Worm (Caenorhabditis elegans): Measurements from ENCODE around the gene Y6E2A.10.

Gene Y6E2A.10

DNA sequence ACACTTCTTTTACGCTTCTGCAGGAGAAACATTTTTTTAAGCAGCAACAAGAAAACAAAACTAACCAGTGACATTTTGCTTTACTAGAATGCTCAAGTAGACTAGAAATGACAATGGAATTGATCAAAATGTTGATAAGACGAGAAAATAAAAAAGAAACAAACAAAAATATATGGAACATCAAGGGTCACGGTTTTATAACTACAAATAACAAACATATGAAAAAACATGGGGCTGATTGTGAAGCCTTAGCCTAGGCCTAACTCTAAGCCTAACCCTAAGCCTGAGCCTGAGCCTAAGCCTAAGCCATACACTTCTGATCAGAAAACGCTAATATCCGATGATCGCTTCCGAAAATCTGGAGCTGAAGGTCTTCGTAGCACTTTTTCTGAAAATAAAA lies at the start of gene Y6E2A.10:
Y6E2A.10 (minus strand) TSS at position 101 of the 400 bp plus-strand sequence.
- TF ChIP-seq mab-5 (tag; optimal IDR thresholded peaks at IDR 0.05), result no peak
- no peak for TF ChIP-seq nhr-28 (tag; optimal IDR thresholded peaks at IDR 0.05)
- TF ChIP-seq pha-4 (tag; optimal IDR thresholded peaks at IDR 0.05), result no peak
- no peak for TF ChIP-seq mep-1 (tag; optimal IDR thresholded peaks at IDR 0.05)

DNA sequence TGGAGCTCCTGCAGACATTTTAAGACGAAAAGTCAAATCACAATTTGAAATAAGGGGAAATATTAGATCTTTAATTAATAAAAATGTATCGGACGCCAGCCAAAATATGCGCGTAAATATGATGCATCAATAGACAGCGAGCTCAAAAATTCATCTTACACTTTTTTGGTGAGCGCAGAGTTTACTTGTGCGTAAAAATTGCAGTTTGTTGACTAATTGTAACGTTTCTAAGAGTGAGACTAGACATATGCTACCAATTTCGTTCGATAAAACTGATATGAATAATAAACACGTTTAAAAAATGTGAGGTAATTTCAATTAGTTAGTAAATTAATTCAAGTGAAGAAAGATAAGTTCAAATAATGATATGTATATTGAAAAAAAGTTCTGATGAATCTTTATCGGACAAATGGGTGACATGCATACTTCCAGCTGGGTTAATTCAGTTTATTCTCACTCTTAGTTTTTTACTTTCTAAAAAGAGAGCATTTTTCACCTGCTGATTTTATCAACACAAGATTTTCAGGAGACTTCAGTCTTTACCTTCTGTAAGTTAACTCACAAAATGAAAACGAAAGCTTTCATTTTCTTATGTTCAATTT lies 48.9 kb upstream of the Y6E2A.10 start, which contains the start of the genes nhr-285 and irld-52:
nhr-285 (minus strand) TSS at position 101 of the 602 bp plus-strand sequence.
irld-52 (plus strand) TSS at position 552 of the 602 bp plus-strand sequence.
- TF ChIP-seq nhr-12 (tag; optimal IDR thresholded peaks at IDR 0.05) (no peak), lsy-2 (tag; optimal IDR thresholded peaks at IDR 0.05) (no peak), nhr-237 (tag; optimal IDR thresholded peaks at IDR 0.05) (no peak), elt-1 (tag; optimal IDR thresholded peaks at IDR 0.05; ENCODE audit: borderline replicate concordance, insufficient read depth) (no peak), elt-3 (tag; optimal IDR thresholded peaks at IDR 0.05) (no peak), lin-32 (GFP tag; optimal IDR thresholded peaks at IDR 0.05) (no peak), zip-8 (tag; optimal IDR thresholded peaks at IDR 0.05) (no peak), lin-13 (tag; optimal IDR thresholded peaks at IDR 0.05) (no peak), cnd-1 (tag; optimal IDR thresholded peaks at IDR 0.05) (no peak), drap-1 (GFP tag; optimal IDR thresholded peaks at IDR 0.05) (no peak), ztf-11 (tag; optimal IDR thresholded peaks at IDR 0.05) (no peak), ceh-43 (GFP tag; optimal IDR thresholded peaks at IDR 0.05) (no peak), sptf-1 (tag; optimal IDR thresholded peaks at IDR 0.05) (no peak)

- TF ChIP-seq hlh-1 (tag; optimal IDR thresholded peaks at IDR 0.05), result no peak
- TF ChIP-seq M03D4.4 (tag; optimal IDR thresholded peaks at IDR 0.05), result no peak
- no peak for TF ChIP-seq drap-1 (GFP tag; optimal IDR thresholded peaks at IDR 0.05)
- no peak for TF ChIP-seq ceh-43 (GFP tag; optimal IDR thresholded peaks at IDR 0.05)
- no peak for TF ChIP-seq unc-120 (tag; optimal IDR thresholded peaks at IDR 0.05; ENCODE audit: poor library complexity, severe bottlenecking)
- TF ChIP-seq unc-62 (GFP tag; optimal IDR thresholded peaks at IDR 0.05), result no peak
- TF ChIP-seq flh-1 (GFP tag; optimal IDR thresholded peaks at IDR 0.05), result no peak
- TF ChIP-seq mep-1 (tag; optimal IDR thresholded peaks at IDR 0.05), result no peak
- TF ChIP-seq sem-2 (GFP tag; optimal IDR thresholded peaks at IDR 0.05), result no peak
- no peak for TF ChIP-seq pha-4 (tag; optimal IDR thresholded peaks at IDR 0.05)
- no peak for TF ChIP-seq nhr-237 (tag; optimal IDR thresholded peaks at IDR 0.05)
- no peak for TF ChIP-seq tbx-8 (GFP tag; optimal IDR thresholded peaks at IDR 0.05)
- TF ChIP-seq sptf-1 (tag; optimal IDR thresholded peaks at IDR 0.05), result no peak
- no peak for TF ChIP-seq lin-32 (GFP tag; optimal IDR thresholded peaks at IDR 0.05)
- TF ChIP-seq bed-3 (GFP tag; optimal IDR thresholded peaks at IDR 0.05), result no peak
- TF ChIP-seq lin-13 (tag; optimal IDR thresholded peaks at IDR 0.05), result no peak
- no peak for TF ChIP-seq blmp-1 (tag; optimal IDR thresholded peaks at IDR 0.05)
- TF ChIP-seq ceh-39 (tag; optimal IDR thresholded peaks at IDR 0.05), result no peak
Observed at ce11 chrV:15776651-15777050, 46.3 kb upstream of the Y6E2A.10 start, which contains the start of gene nhr-283. Gene nhr-283 (minus strand): TSS chrV:15776751.

ce11 chrV:15773941-15774340 lies 43.6 kb upstream of the Y6E2A.10 start:
- no peak for TF ChIP-seq elt-1 (tag; optimal IDR thresholded peaks at IDR 0.05; ENCODE audit: borderline replicate concordance, insufficient read depth)
- no peak for TF ChIP-seq sem-2 (GFP tag; optimal IDR thresholded peaks at IDR 0.05)

DNA sequence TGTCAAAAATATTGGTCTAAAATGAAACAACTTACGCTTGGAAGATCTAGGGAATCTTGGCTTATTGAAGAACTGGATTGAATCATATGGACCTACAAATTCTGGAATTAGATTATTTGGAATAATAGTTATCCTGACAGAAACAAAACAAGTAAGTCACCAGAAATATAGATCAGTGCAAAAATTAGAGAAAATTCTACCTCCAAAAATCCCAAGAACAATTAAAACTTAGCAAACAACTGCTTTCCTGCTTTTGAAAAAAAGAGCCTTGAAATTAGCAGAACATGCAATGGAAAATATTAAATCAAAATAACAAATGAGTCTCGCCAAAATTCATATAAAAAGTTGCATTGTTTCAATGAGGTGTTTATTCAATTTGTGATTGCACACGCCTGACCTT lies 42.8 kb upstream of the Y6E2A.10 start, which contains the start of gene nhr-60:
nhr-60 (minus strand) TSS at position 101 of the 400 bp plus-strand sequence.
- TF ChIP-seq cnd-1 (tag; optimal IDR thresholded peaks at IDR 0.05) (no peak), M03D4.4 (tag; optimal IDR thresholded peaks at IDR 0.05) (no peak)

DNA sequence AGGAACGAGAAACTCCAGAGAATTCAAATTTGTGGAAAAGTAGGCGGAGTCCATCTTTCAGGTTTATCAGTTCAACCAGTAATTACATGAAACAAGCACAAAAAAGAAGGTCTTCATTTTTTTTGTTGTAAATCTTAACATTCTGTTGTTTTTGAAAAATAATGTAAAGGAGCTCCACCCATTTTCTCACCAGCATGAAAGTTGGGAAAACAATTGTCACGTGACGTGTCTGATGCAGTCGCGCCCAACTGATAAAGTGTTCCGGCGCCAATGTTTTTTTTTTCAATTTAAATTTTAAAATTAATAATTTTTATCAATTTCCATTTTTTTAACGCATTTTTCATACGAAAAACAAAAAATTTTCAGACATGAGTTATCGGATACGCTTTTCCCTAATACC lies 38.7 kb upstream of the Y6E2A.10 start, which contains the start of gene F57A10.4:
F57A10.4 (plus strand) TSS at position 367 of the 400 bp plus-strand sequence.
- no peak for TF ChIP-seq nhr-2 (tag; optimal IDR thresholded peaks at IDR 0.05)
- no peak for TF ChIP-seq M03D4.4 (tag; optimal IDR thresholded peaks at IDR 0.05)
- no peak for TF ChIP-seq unc-62 (GFP tag; optimal IDR thresholded peaks at IDR 0.05)
- no peak for TF ChIP-seq ceh-83 (GFP tag; optimal IDR thresholded peaks at IDR 0.05)

Measured in whole organism, mixed stage, embryonic.